Fruit fly (Drosophila melanogaster): ENCODE measurements around the gene CG13685.

CG13685 gene

dm6 chr3L:7718561-7719417 is 28.4 kb upstream of the CG13685 start, which contains the start of gene Mcad (continued):
- TF ChIP-seq sim (GFP tag; IDR thresholded peaks at IDR 0.05): no peak; the same call in 1 of the 2 replicates
- no peak for TF ChIP-seq en (GFP tag; optimal IDR thresholded peaks at IDR 0.05)
- peak; percentile 95 for TF ChIP-seq tgo (GFP tag; IDR thresholded peaks at IDR 0.05)
- peak; percentile 74 for TF ChIP-seq CG17829 (tag; optimal IDR thresholded peaks at IDR 0.05)
- peak; percentile 88 for TF ChIP-seq Xrp1 (GFP tag; IDR thresholded peaks at IDR 0.05)
- TF ChIP-seq CG18476 (GFP tag; optimal IDR thresholded peaks at IDR 0.05): peak; percentile 87
- peak; percentile 82 for TF ChIP-seq unpg (GFP tag; optimal IDR thresholded peaks at IDR 0.05)
- peak; percentile 69 for TF ChIP-seq CG3726 (GFP tag; IDR thresholded peaks at IDR 0.05)
- peak; percentile 87 for TF ChIP-seq Nf-YA (GFP tag; IDR thresholded peaks at IDR 0.05)
- TF ChIP-seq CG12236 (GFP tag; optimal IDR thresholded peaks at IDR 0.05): no peak
- no peak for TF ChIP-seq her (GFP tag; optimal IDR thresholded peaks at IDR 0.05)
- TF ChIP-seq lab (GFP tag; optimal IDR thresholded peaks at IDR 0.05): peak; percentile 97
- peak; percentile 88 for TF ChIP-seq lmd (GFP tag; IDR thresholded peaks at IDR 0.05)
- no peak for TF ChIP-seq pros (GFP tag; optimal IDR thresholded peaks at IDR 0.05)
- TF ChIP-seq CG4854 (GFP tag; optimal IDR thresholded peaks at IDR 0.05): peak; percentile 79
- peak; percentile 53 for TF ChIP-seq slp2 (GFP tag; optimal IDR thresholded peaks at IDR 0.05)
- TF ChIP-seq crc (GFP tag; optimal IDR thresholded peaks at IDR 0.05): no peak
- TF ChIP-seq zen (tag; optimal IDR thresholded peaks at IDR 0.05): peak; percentile 92
- no peak for TF ChIP-seq pan (optimal IDR thresholded peaks at IDR 0.05)
- peak in 1 of 2 experiments; percentile 81 for TF ChIP-seq pan (GFP tag; optimal IDR thresholded peaks at IDR 0.05 in 1 of 2, IDR thresholded peaks at IDR 0.05 in 1 of 2)
- TF ChIP-seq row (GFP tag; IDR thresholded peaks at IDR 0.05): peak; percentile 98
- TF ChIP-seq btn (GFP tag; optimal IDR thresholded peaks at IDR 0.05): no peak
- no peak for TF ChIP-seq CG14965 (GFP tag; optimal IDR thresholded peaks at IDR 0.05; ENCODE audit: borderline replicate concordance)
- TF ChIP-seq Six4 (GFP tag; optimal IDR thresholded peaks at IDR 0.05): peak; percentile 86
- peak; percentile 87 for TF ChIP-seq kay (GFP tag; optimal IDR thresholded peaks at IDR 0.05)
- peak; percentile 92 for TF ChIP-seq CG6683 (GFP tag; optimal IDR thresholded peaks at IDR 0.05)
- peak; percentile 88 for TF ChIP-seq Max (GFP tag; optimal IDR thresholded peaks at IDR 0.05)
- peak; percentile 25 for TF ChIP-seq CG33213 (GFP tag; optimal IDR thresholded peaks at IDR 0.05)
- no peak for TF ChIP-seq jumu (GFP tag; optimal IDR thresholded peaks at IDR 0.05)
- TF ChIP-seq CG11695 (GFP tag; IDR thresholded peaks at IDR 0.05): peak; percentile 81
- TF ChIP-seq cato (GFP tag; optimal IDR thresholded peaks at IDR 0.05; ENCODE audit: borderline replicate concordance): peak; percentile 51
- peak; percentile 96 for TF ChIP-seq ranshi (GFP tag; IDR thresholded peaks at IDR 0.05)
- TF ChIP-seq Spps (tag; optimal IDR thresholded peaks at IDR 0.05): peak; percentile 68
- peak in 1 of 3 experiments; percentile 57 for TF ChIP-seq lola (GFP tag; optimal IDR thresholded peaks at IDR 0.05)
- peak; percentile 77 for TF ChIP-seq Nf-YC (tag; optimal IDR thresholded peaks at IDR 0.05)
- TF ChIP-seq bowl (GFP tag; IDR thresholded peaks at IDR 0.05): peak; percentile 69
- TF ChIP-seq CG15479 (GFP tag; optimal IDR thresholded peaks at IDR 0.05): no peak
- peak; percentile 90 for TF ChIP-seq CG12659 (GFP tag; optimal IDR thresholded peaks at IDR 0.05)
- no peak for TF ChIP-seq Dll (GFP tag; IDR thresholded peaks at IDR 0.05; ENCODE audit: partially characterized antibody)
- TF ChIP-seq Hr51 (GFP tag; optimal IDR thresholded peaks at IDR 0.05): peak; percentile 8 to 94
- peak; percentile 97 for TF ChIP-seq ind (GFP tag; optimal IDR thresholded peaks at IDR 0.05)
- TF ChIP-seq az2 (GFP tag; optimal IDR thresholded peaks at IDR 0.05): peak; percentile 85
- TF ChIP-seq D19B (GFP tag; optimal IDR thresholded peaks at IDR 0.05): peak; percentile 100
- peak; percentile 97 for TF ChIP-seq CG17359 (tag; optimal IDR thresholded peaks at IDR 0.05)
- peak; percentile 95 for TF ChIP-seq Rfx (GFP tag; IDR thresholded peaks at IDR 0.05)
- TF ChIP-seq H15 (GFP tag; IDR thresholded peaks at IDR 0.05): peak; percentile 78
- peak; percentile 83 for TF ChIP-seq CG5245 (GFP tag; optimal IDR thresholded peaks at IDR 0.05)
- peak; percentile 50 for TF ChIP-seq CG1529 (GFP tag; optimal IDR thresholded peaks at IDR 0.05)
- peak; percentile 78 for TF ChIP-seq emc (GFP tag; optimal IDR thresholded peaks at IDR 0.05)
